Worm (Caenorhabditis elegans): ENCODE measurements around the gene dgk-5.

Gene dgk-5

DNA sequence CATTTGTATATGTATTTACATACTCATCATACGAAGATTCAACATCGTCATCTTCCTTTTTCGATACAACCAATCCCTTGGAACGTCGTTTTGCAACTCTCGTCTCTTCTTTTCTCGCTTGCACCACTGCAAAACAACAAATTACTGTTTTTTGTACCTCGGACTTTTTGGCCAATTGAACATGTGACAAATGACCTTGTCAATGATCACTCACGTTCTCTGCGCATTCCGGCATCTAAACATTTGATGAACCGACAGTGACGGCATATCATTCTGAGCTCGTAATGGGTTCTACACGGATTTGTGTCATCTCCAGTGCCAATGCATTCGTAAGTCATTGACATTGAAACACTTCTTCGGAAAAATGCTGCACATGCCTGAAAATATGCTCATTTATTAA is 22.7 kb downstream of the dgk-5 start:
- TF ChIP-seq tbx-11 (GFP tag; IDR thresholded peaks at IDR 0.05): no peak
- TF ChIP-seq scrt-1 (GFP tag; IDR thresholded peaks at IDR 0.05): no peak
- TF ChIP-seq tra-4 (tag; optimal IDR thresholded peaks at IDR 0.05): no peak
- no peak for TF ChIP-seq sea-1 (GFP tag; conservative IDR thresholded peaks at IDR 0.05)
- no peak for TF ChIP-seq F13C5.2 (tag; optimal IDR thresholded peaks at IDR 0.05)
- TF ChIP-seq B0310.2 (tag; optimal IDR thresholded peaks at IDR 0.05): no peak
- no peak for TF ChIP-seq hmbx-1 (tag; optimal IDR thresholded peaks at IDR 0.05)
- no peak for TF ChIP-seq ceh-13 (GFP tag; optimal IDR thresholded peaks at IDR 0.05)
- TF ChIP-seq aly-1 (tag; optimal IDR thresholded peaks at IDR 0.05): no peak
- TF ChIP-seq pes-1 (GFP tag; IDR thresholded peaks at IDR 0.05): no peak

DNA sequence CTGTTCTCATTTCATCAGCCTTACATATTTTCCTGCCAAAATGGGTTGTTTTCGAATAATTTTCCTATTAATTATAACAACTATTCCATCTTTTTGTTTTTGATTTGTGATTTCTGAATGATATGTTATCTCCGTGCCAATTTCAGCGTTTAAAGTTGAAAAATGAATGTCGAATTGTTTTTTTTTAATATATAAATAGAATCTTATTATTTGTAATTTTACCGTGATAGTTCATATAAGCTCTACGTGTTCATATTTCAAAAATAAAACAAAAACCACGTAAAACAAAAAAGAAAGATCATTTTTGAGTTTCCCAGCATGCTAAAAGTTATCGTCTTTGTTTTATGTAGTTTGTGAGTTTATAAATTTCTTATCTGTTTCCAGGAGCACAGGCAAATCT is 27.2 kb downstream of the dgk-5 start, which contains the start of gene K06A1.2:
K06A1.2 (plus strand) TSS at position 301 of the 400 bp plus-strand sequence.
- TF ChIP-seq ets-7 (tag; optimal IDR thresholded peaks at IDR 0.05) (no peak), aly-1 (tag; optimal IDR thresholded peaks at IDR 0.05) (no peak), tbx-37 (GFP tag; conservative IDR thresholded peaks at IDR 0.05) (no peak), tbx-11 (GFP tag; IDR thresholded peaks at IDR 0.05) (no peak), ceh-36 (tag; optimal IDR thresholded peaks at IDR 0.05) (no peak), tra-4 (tag; optimal IDR thresholded peaks at IDR 0.05) (no peak), ceh-13 (GFP tag; optimal IDR thresholded peaks at IDR 0.05) (no peak), hnd-1 (tag; optimal IDR thresholded peaks at IDR 0.05) (no peak), F13C5.2 (tag; optimal IDR thresholded peaks at IDR 0.05) (no peak), scrt-1 (GFP tag; IDR thresholded peaks at IDR 0.05) (no peak), ama-1 (optimal IDR thresholded peaks at IDR 0.05) (no peak), B0310.2 (tag; optimal IDR thresholded peaks at IDR 0.05) (no peak), hmg-4 (GFP tag; optimal IDR thresholded peaks at IDR 0.05) (no peak), sea-1 (GFP tag; conservative IDR thresholded peaks at IDR 0.05) (no peak)

ce11 chrII:6441128-6441527 is 29.8 kb downstream of the dgk-5 start, which contains the start of gene cutl-16:
TSS of gene cutl-16 (plus strand) at chrII:6441428.
- TF ChIP-seq flt-1 (GFP tag; IDR thresholded peaks at IDR 0.05): no peak
- no peak for TF ChIP-seq F13C5.2 (tag; optimal IDR thresholded peaks at IDR 0.05)
- no peak for TF ChIP-seq hmbx-1 (tag; optimal IDR thresholded peaks at IDR 0.05)
- no peak for TF ChIP-seq ceh-36 (tag; optimal IDR thresholded peaks at IDR 0.05)
- no peak for TF ChIP-seq hmg-4 (GFP tag; optimal IDR thresholded peaks at IDR 0.05)
- no peak for TF ChIP-seq hnd-1 (tag; optimal IDR thresholded peaks at IDR 0.05)
- TF ChIP-seq aly-1 (tag; optimal IDR thresholded peaks at IDR 0.05): no peak
- TF ChIP-seq pes-1 (GFP tag; IDR thresholded peaks at IDR 0.05): no peak
- TF ChIP-seq tbx-11 (GFP tag; IDR thresholded peaks at IDR 0.05): no peak
- no peak for TF ChIP-seq ets-7 (tag; optimal IDR thresholded peaks at IDR 0.05)
- no peak for TF ChIP-seq ceh-13 (GFP tag; optimal IDR thresholded peaks at IDR 0.05)
- TF ChIP-seq tra-4 (tag; optimal IDR thresholded peaks at IDR 0.05): no peak
- no peak for TF ChIP-seq ama-1 (optimal IDR thresholded peaks at IDR 0.05)

DNA sequence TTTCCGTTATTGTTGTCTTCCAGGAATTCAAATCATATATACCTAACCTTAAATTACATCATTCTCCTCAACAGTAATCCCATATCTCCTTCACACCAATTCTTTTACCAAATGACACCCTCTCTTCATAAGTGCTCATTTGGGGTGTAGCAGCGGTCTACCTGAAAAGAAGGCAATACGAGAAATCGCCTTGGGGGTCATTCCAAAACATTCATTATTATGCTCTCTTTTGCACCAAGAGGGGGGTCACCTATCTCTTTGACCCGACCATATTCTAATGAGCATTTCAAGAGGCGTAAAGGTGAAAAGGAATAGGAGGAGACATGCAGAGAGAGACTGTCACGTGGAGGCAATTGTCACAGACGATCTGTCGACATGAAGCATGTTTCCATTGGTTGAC is 34.0 kb downstream of the dgk-5 start:
- TF ChIP-seq ama-1 (optimal IDR thresholded peaks at IDR 0.05) (no peak), aly-1 (tag; optimal IDR thresholded peaks at IDR 0.05) (no peak), ets-7 (tag; optimal IDR thresholded peaks at IDR 0.05) (no peak), tra-4 (tag; optimal IDR thresholded peaks at IDR 0.05) (no peak), sea-1 (GFP tag; conservative IDR thresholded peaks at IDR 0.05) (no peak), pes-1 (GFP tag; IDR thresholded peaks at IDR 0.05) (no peak), ceh-36 (tag; optimal IDR thresholded peaks at IDR 0.05) (no peak), hmg-4 (GFP tag; optimal IDR thresholded peaks at IDR 0.05) (no peak), scrt-1 (GFP tag; IDR thresholded peaks at IDR 0.05) (no peak), ceh-13 (GFP tag; optimal IDR thresholded peaks at IDR 0.05) (no peak), B0310.2 (tag; optimal IDR thresholded peaks at IDR 0.05) (no peak), hmbx-1 (tag; optimal IDR thresholded peaks at IDR 0.05) (no peak), flt-1 (GFP tag; IDR thresholded peaks at IDR 0.05) (no peak), tbx-11 (GFP tag; IDR thresholded peaks at IDR 0.05) (no peak), tbx-37 (GFP tag; conservative IDR thresholded peaks at IDR 0.05) (no peak)

- no peak for TF ChIP-seq F13C5.2 (tag; optimal IDR thresholded peaks at IDR 0.05)
- no peak for TF ChIP-seq hnd-1 (tag; optimal IDR thresholded peaks at IDR 0.05)
- TF ChIP-seq tbx-37 (GFP tag; conservative IDR thresholded peaks at IDR 0.05): no peak
- TF ChIP-seq aly-1 (tag; optimal IDR thresholded peaks at IDR 0.05): no peak
- TF ChIP-seq scrt-1 (GFP tag; IDR thresholded peaks at IDR 0.05): no peak
- TF ChIP-seq ceh-36 (tag; optimal IDR thresholded peaks at IDR 0.05): no peak
- TF ChIP-seq pes-1 (GFP tag; IDR thresholded peaks at IDR 0.05): no peak
- no peak for TF ChIP-seq flt-1 (GFP tag; IDR thresholded peaks at IDR 0.05)
- TF ChIP-seq ceh-13 (GFP tag; optimal IDR thresholded peaks at IDR 0.05): no peak
- no peak for TF ChIP-seq hmbx-1 (tag; optimal IDR thresholded peaks at IDR 0.05)
- TF ChIP-seq ama-1 (optimal IDR thresholded peaks at IDR 0.05): no peak
- TF ChIP-seq ets-7 (tag; optimal IDR thresholded peaks at IDR 0.05): no peak
- no peak for TF ChIP-seq tbx-11 (GFP tag; IDR thresholded peaks at IDR 0.05)
- no peak for TF ChIP-seq sea-1 (GFP tag; conservative IDR thresholded peaks at IDR 0.05)
- TF ChIP-seq tra-4 (tag; optimal IDR thresholded peaks at IDR 0.05): no peak
- TF ChIP-seq hmg-4 (GFP tag; optimal IDR thresholded peaks at IDR 0.05): no peak
- no peak for TF ChIP-seq B0310.2 (tag; optimal IDR thresholded peaks at IDR 0.05)
Measured at ce11 chrII:6425993-6426392, 44.9 kb downstream of the dgk-5 start, which contains the start of gene col-75. TSS of gene col-75 (plus strand) at chrII:6426293.

ce11 chrII:6422812-6423211 is 48.1 kb downstream of the dgk-5 start, which contains the start of gene K03H9.3:
TSS of gene K03H9.3 (plus strand) at chrII:6423112.
- TF ChIP-seq tra-4 (tag; optimal IDR thresholded peaks at IDR 0.05) (no peak), hmg-4 (GFP tag; optimal IDR thresholded peaks at IDR 0.05) (no peak), ets-7 (tag; optimal IDR thresholded peaks at IDR 0.05) (no peak), hnd-1 (tag; optimal IDR thresholded peaks at IDR 0.05) (no peak), ama-1 (optimal IDR thresholded peaks at IDR 0.05) (no peak), ceh-36 (tag; optimal IDR thresholded peaks at IDR 0.05) (no peak), flt-1 (GFP tag; IDR thresholded peaks at IDR 0.05) (no peak), tbx-11 (GFP tag; IDR thresholded peaks at IDR 0.05) (no peak)

- TF ChIP-seq tbx-11 (GFP tag; IDR thresholded peaks at IDR 0.05) (no peak), flt-1 (GFP tag; IDR thresholded peaks at IDR 0.05) (no peak)
Measured at ce11 chrII:6419163-6419562, 51.7 kb downstream of the dgk-5 start.

- TF ChIP-seq ceh-36 (tag; optimal IDR thresholded peaks at IDR 0.05) (no peak), aly-1 (tag; optimal IDR thresholded peaks at IDR 0.05) (no peak), hmg-4 (GFP tag; optimal IDR thresholded peaks at IDR 0.05) (no peak), ceh-13 (GFP tag; optimal IDR thresholded peaks at IDR 0.05) (no peak), pes-1 (GFP tag; IDR thresholded peaks at IDR 0.05) (no peak)
Measured at ce11 chrII:6417999-6418398, 52.9 kb downstream of the dgk-5 start.
